Worm (Caenorhabditis elegans) whole organism, L3 larva: ENCODE results near the gene ncl-1.

Source experiments
- R02D3.7 ChIP-seq: fragments of 150-350 bp; optimal IDR thresholded peaks from 2 replicates; lab custom pipeline; 2014; ENCODE audit warnings: missing biosample characterization, missing genetic modification characterization
- aly-2 ChIP-seq: fragments of 150-350 bp; optimal IDR thresholded peaks from 2 replicates; lab custom pipeline; 2014; ENCODE audit warnings: missing biosample characterization, missing genetic modification characterization
- ama-1 ChIP-seq: fragments of 150-350 bp; optimal IDR thresholded peaks from 2 replicates; lab custom pipeline; 2018
- ceh-16 ChIP-seq: sonication (generic microtip); optimal IDR thresholded peaks from 2 replicates; lab custom pipeline; 2017; ENCODE audit warnings: missing biosample characterization, missing genetic modification characterization
- ceh-28 ChIP-seq: fragments of 150-350 bp; optimal IDR thresholded peaks from 2 replicates; lab custom pipeline; 2014; ENCODE audit warnings: missing biosample characterization, missing genetic modification reagents, missing genetic modification characterization
- ceh-9 ChIP-seq: sonication (generic microtip); optimal IDR thresholded peaks from 2 replicates; lab custom pipeline; 2018; ENCODE audit warnings: missing biosample characterization, missing genetic modification characterization
- daf-12 ChIP-seq: fragments of 150-350 bp; optimal IDR thresholded peaks from 2 replicates; lab custom pipeline; 2014; ENCODE audit warnings: missing biosample characterization, missing genetic modification reagents, missing genetic modification characterization
- egl-27 ChIP-seq: sonication (generic microtip); optimal IDR thresholded peaks from 4 replicates; lab custom pipeline; 2017; ENCODE audit warnings: missing biosample characterization, missing genetic modification reagents, missing genetic modification characterization
- egl-5 ChIP-seq: fragments of 150-350 bp; optimal IDR thresholded peaks from 2 replicates; lab custom pipeline; 2017; ENCODE audit warnings: missing biosample characterization, missing genetic modification reagents, missing genetic modification characterization, inconsistent platforms
- elt-1 ChIP-seq: fragments of 150-350 bp; optimal IDR thresholded peaks from 2 replicates; lab custom pipeline; 2014; ENCODE audit warnings: missing biosample characterization, missing genetic modification characterization
- eor-1 ChIP-seq, 2 experiments: fragments of 150-350 bp; optimal IDR thresholded peaks; 2 replicates each; lab custom pipeline; 2014 to 2018; ENCODE audit warnings: missing biosample characterization in 2 of 2, missing genetic modification characterization in 2 of 2
- fkh-10 ChIP-seq: sonication (generic microtip); optimal IDR thresholded peaks from 2 replicates; lab custom pipeline; 2017; ENCODE audit warnings: missing biosample characterization, missing genetic modification reagents, missing genetic modification characterization
- fos-1 ChIP-seq: fragments of 150-350 bp; optimal IDR thresholded peaks from 2 replicates; lab custom pipeline; 2014; ENCODE audit warnings: missing biosample characterization, missing genetic modification characterization
- hmg-11 ChIP-seq: sonication (generic microtip); optimal IDR thresholded peaks from 2 replicates; lab custom pipeline; 2016; ENCODE audit warnings: missing genetic modification characterization, missing compliant biosample characterization
- jun-1 ChIP-seq: fragments of 150-350 bp; optimal IDR thresholded peaks from 2 replicates; lab custom pipeline; 2014; ENCODE audit warnings: missing biosample characterization, missing genetic modification reagents, missing genetic modification characterization
- lin-15B ChIP-seq: fragments of 150-350 bp; optimal IDR thresholded peaks from 2 replicates; lab custom pipeline; 2014; ENCODE audit warnings: missing biosample characterization, missing genetic modification characterization
- lin-39 ChIP-seq: fragments of 150-350 bp; optimal IDR thresholded peaks from 2 replicates; lab custom pipeline; 2018; ENCODE audit warnings: missing biosample characterization, missing genetic modification reagents, missing genetic modification characterization
- lsy-12 ChIP-seq: sonication (generic microtip); optimal IDR thresholded peaks from 2 replicates; lab custom pipeline; 2016; ENCODE audit warnings: mild to moderate bottlenecking, missing genetic modification characterization, missing compliant biosample characterization
- mdl-1 ChIP-seq: fragments of 150-350 bp; optimal IDR thresholded peaks from 2 replicates; lab custom pipeline; 2014; ENCODE audit warnings: missing biosample characterization, missing genetic modification characterization
- nfya-1 ChIP-seq: sonication (generic microtip); optimal IDR thresholded peaks from 2 replicates; lab custom pipeline; 2017; ENCODE audit warnings: missing genetic modification characterization, mild to moderate bottlenecking, missing compliant biosample characterization, antibody characterized with exemption, moderate library complexity; ENCODE audit not compliant: insufficient read depth
- nhr-11 ChIP-seq: fragments of 150-350 bp; optimal IDR thresholded peaks from 2 replicates; lab custom pipeline; 2014; ENCODE audit warnings: missing biosample characterization, missing genetic modification characterization
- nhr-23 ChIP-seq: fragments of 150-350 bp; optimal IDR thresholded peaks from 2 replicates; lab custom pipeline; 2014; ENCODE audit warnings: missing biosample characterization, missing genetic modification reagents, missing genetic modification characterization
- nhr-237 ChIP-seq: fragments of 150-350 bp; optimal IDR thresholded peaks from 2 replicates; lab custom pipeline; 2014; ENCODE audit warnings: missing biosample characterization, missing genetic modification characterization
- nhr-25 ChIP-seq: sonication (generic microtip); optimal IDR thresholded peaks from 2 replicates; lab custom pipeline; 2017; ENCODE audit warnings: missing biosample characterization, missing genetic modification characterization
- nhr-28 ChIP-seq: fragments of 150-350 bp; optimal IDR thresholded peaks from 2 replicates; lab custom pipeline; 2014; ENCODE audit warnings: missing biosample characterization, missing genetic modification characterization
- nhr-76 ChIP-seq: fragments of 150-350 bp; sonication (generic microtip); optimal IDR thresholded peaks from 5 replicates; lab custom pipeline; 2014; ENCODE audit warnings: missing biosample characterization, missing genetic modification characterization
- pha-4 ChIP-seq: fragments of 150-350 bp; optimal IDR thresholded peaks from 2 replicates; lab custom pipeline; 2014; ENCODE audit warnings: missing biosample characterization, missing genetic modification reagents, missing genetic modification characterization
- pqm-1 ChIP-seq: fragments of 150-350 bp; optimal IDR thresholded peaks from 2 replicates; lab custom pipeline; 2017; ENCODE audit warnings: missing biosample characterization, missing genetic modification characterization, inconsistent platforms
- sea-2 ChIP-seq: fragments of 150-350 bp; sonication (generic microtip); optimal IDR thresholded peaks from 4 replicates; lab custom pipeline; 2014; ENCODE audit warnings: missing biosample characterization, missing genetic modification reagents, missing genetic modification characterization
- skn-1 ChIP-seq: fragments of 150-350 bp; optimal IDR thresholded peaks from 2 replicates; lab custom pipeline; 2014; ENCODE audit warnings: missing biosample characterization, missing genetic modification characterization
- tbx-2 ChIP-seq: sonication (generic microtip); optimal IDR thresholded peaks from 2 replicates; lab custom pipeline; 2016; ENCODE audit warnings: mild to moderate bottlenecking, missing genetic modification characterization, missing compliant biosample characterization
- unc-62 ChIP-seq: fragments of 150-350 bp; sonication (generic microtip); optimal IDR thresholded peaks from 4 replicates; lab custom pipeline; 2014; ENCODE audit warnings: missing biosample characterization, missing genetic modification reagents, missing genetic modification characterization
- ztf-11 ChIP-seq: fragments of 150-350 bp; optimal IDR thresholded peaks from 2 replicates; lab custom pipeline; 2014; ENCODE audit warnings: missing biosample characterization, missing genetic modification characterization

The ncl-1 gene

DNA sequence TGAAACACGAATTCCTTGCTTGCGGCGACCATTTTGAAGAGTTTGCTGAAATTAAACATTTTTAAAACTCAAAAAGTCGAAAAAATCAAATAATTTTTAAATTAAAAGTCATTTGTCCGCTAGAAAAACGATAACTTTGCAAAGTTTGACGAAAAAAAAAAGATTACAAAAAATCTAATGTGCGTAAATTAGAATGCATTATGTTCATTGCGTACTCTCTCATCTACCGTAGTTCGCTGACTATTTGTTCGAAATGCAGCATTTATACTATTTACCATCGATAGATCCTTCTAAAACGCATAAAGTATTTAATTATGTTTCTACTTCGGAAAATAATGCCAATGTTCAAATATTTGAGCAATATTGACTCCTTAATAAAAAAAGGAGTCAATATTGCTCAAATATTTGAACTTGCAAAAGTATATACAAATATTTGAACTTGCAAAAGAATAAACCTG is 56.5 kb downstream of the ncl-1 start, which contains the start of gene bath-15:
bath-15 (minus strand) TSS at position 51 of the 458 bp plus-strand sequence.
- TF ChIP-seq pha-4 (tag; lab: Kevin White, UChicago), result peak; percentile 66
- TF ChIP-seq aly-2 (tag; lab: Kevin White, UChicago), result no peak
- TF ChIP-seq, all 47 proteins: peak for 1

DNA sequence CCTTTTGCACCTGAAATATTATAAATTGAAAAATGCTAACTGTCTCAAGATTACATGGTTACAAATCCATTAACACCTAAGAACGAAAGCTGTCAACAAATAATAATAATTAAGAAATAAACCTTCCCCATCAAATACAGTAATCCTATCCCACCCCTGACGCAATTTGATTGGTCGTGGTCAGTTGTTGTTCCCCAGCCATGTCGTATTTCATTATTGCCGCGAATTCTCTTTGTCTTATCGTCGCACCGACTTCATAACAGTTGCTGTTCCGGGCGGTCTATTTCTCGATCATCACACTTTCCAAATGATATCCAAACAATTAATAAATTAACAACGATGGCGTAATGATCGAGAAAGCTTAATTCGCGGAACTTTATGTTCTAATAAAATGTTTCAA is 59.0 kb downstream of the ncl-1 start:
- TF ChIP-seq nhr-25 (tag; lab: Kevin White, UChicago), result no peak
- TF ChIP-seq egl-5 (tag; lab: Kevin White, UChicago), result peak; percentile 31
- peak; percentile 96 for TF ChIP-seq nfya-1

DNA sequence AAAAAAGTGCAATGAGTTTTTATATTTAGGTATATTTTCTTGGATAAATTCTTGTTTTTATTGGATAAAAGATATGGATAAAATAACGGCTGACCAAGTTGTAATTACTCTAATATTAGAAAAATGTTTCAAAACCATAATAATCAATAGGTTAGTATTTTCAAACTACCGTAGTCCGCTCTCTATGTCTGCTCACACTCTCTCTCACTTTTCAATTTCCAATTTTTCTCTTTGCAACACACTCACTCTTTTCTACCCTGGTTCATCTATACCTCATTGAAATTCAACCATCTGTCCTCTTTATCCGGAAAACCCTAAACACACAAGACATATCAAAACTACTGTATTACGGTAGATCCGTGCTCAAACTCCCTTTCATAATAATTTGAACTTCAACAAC is 59.8 kb downstream of the ncl-1 start:
- TF ChIP-seq nfya-1 (peak; percentile 19), skn-1 (no peak)

DNA sequence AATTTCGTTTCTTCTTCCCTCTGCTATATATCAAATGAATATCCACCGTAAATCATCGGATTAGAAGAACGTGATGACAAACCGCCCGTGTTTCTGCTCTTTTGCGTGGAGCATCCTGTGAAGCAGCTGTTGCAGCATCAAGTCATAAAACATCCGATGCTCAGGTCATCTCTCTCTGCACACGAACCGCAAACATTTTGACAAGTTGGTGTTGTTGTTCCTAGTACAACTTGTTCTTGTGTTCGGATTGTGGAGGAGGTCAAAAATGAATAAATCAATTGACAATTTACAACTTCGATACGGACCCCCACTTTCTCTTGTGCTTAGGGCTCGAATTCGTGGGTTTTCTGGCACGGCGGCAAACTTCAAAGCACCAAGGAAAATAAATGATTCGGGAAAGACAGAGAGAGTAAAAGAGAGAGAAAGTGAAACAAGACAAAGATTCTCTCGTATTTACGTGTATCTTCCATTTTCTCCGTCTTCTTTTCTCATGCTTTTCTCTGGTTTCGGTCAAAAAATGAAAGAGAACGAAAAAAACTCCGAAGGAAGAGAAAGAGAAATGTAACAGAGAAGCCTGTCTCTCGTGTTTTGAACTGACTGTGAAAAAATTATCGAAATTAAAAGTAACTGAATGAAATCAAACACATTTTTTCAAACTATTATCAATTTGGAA is 61.2 kb downstream of the ncl-1 start:
- TF ChIP-seq lin-39 (tag; lab: Kevin White, UChicago) (peak; percentile 17), hmg-11 (tag; lab: Kevin White, UChicago) (no peak), nfya-1 (peak; percentile 5), nhr-25 (tag; lab: Kevin White, UChicago) (no peak), ama-1 (lab: Kevin White, UChicago) (no peak), pha-4 (tag; lab: Kevin White, UChicago) (no peak), ztf-11 (tag; lab: Kevin White, UChicago) (no peak), daf-12 (tag; lab: Kevin White, UChicago) (no peak), ceh-9 (tag; lab: Kevin White, UChicago) (no peak), eor-1 (tag; optimal IDR thresholded peaks at IDR 0.05; lab: Kevin White, UChicago) (no peak)

DNA sequence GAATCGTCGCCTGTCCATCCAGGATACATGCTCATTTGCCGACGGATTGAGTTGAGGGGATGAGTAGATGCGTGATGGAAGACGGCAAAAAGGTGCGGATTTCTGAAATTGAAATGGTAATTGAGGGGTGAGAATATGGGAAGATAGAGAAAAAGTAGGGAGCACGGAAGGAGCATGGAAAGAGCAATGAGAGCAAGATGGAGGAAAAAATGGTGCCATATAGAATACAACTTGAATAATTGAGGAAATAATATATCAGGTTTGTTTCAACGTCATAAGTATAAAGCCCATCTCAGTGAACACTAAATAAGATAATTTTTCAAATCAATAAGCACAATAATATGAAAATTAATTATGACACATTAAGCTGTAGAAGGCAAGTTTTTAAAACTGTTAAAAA is 63.8 kb downstream of the ncl-1 start, which contains the start of gene mab-5:
mab-5 (minus strand) TSS at position 101 of the 400 bp plus-strand sequence.
- TF ChIP-seq fkh-10 (GFP tag; lab: Kevin White, UChicago), result no peak
- TF ChIP-seq nhr-237 (tag; lab: Kevin White, UChicago), result no peak
- no peak for TF ChIP-seq R02D3.7 (tag; lab: Kevin White, UChicago)
- no peak for TF ChIP-seq egl-27 (tag; lab: Kevin White, UChicago)
- no peak for TF ChIP-seq lin-15B
- no peak for TF ChIP-seq nhr-76 (tag; lab: Kevin White, UChicago)
- TF ChIP-seq elt-1 (tag; lab: Kevin White, UChicago), result no peak
- no peak for TF ChIP-seq mdl-1
- TF ChIP-seq nhr-23, result no peak
- TF ChIP-seq fos-1 (tag; lab: Kevin White, UChicago), result no peak
- TF ChIP-seq skn-1, result no peak
- TF ChIP-seq daf-12 (tag; lab: Kevin White, UChicago), result no peak
- TF ChIP-seq, all 47 proteins: peak for 0

DNA sequence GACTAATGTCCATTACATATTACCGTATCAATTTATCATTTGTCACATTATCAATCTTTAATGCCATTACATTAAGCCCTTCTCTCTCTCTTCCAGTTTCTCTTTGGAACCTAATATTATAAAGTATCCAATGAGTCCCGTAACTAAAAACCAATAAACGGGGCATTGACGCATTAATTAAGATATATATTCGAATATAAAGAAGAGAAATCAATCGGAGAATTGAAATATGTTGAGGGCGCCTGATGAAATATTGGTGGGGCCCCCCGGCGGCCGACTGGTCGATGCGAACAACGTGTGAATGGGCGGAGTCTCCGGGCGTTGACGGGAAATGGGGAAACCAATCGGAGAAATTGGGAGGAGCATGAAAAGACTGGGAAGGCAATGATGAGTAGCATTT is 64.7 kb downstream of the ncl-1 start:
- no peak for TF ChIP-seq ceh-28
- peak; percentile 9 for TF ChIP-seq lsy-12 (tag; lab: Kevin White, UChicago)
- TF ChIP-seq nhr-11 (tag; lab: Kevin White, UChicago), result no peak
- TF ChIP-seq mdl-1, result no peak
- TF ChIP-seq egl-27 (tag; lab: Kevin White, UChicago), result no peak
- no peak for TF ChIP-seq elt-1 (tag; lab: Kevin White, UChicago)
- TF ChIP-seq pqm-1 (tag; lab: Kevin White, UChicago), result no peak
- no peak for TF ChIP-seq tbx-2 (tag; lab: Kevin White, UChicago)
- TF ChIP-seq nhr-28 (tag; lab: Kevin White, UChicago), result no peak
- peak; percentile 94 for TF ChIP-seq nfya-1
- no peak for TF ChIP-seq jun-1 (tag; lab: Kevin White, UChicago)
- TF ChIP-seq eor-1 (tag; optimal IDR thresholded peaks at IDR 0.05; lab: Kevin White, UChicago), result no peak
- peak; percentile 24 for TF ChIP-seq unc-62 (GFP tag; lab: Kevin White, UChicago)
- no peak for TF ChIP-seq sea-2 (GFP tag; lab: Kevin White, UChicago)
- TF ChIP-seq lin-39 (tag; lab: Kevin White, UChicago), result peak; percentile 32
- TF ChIP-seq egl-5 (tag; lab: Kevin White, UChicago), result peak; percentile 83
- TF ChIP-seq ceh-16, result no peak
- TF ChIP-seq aly-2 (tag; lab: Kevin White, UChicago), result no peak
- TF ChIP-seq, all 47 proteins: peak for 5
